Worm (Caenorhabditis elegans): Measurements from ENCODE around the gene Y38E10A.35.
A peak's percentile ranks its signal among the peaks of the same experiment; 100 is the strongest.

Gene Y38E10A.35

ce11 chrII:12580952-12581351, 8.3 kb upstream of the Y38E10A.35 start, which contains the start of gene clec-4:
Gene clec-4, minus strand, starts transcription at chrII:12581113.
- no peak for TF ChIP-seq lin-39 (tag; optimal IDR thresholded peaks at IDR 0.05)
- TF ChIP-seq ceh-8 (GFP tag; optimal IDR thresholded peaks at IDR 0.05) = no peak
- no peak for TF ChIP-seq ceh-88 (GFP tag; IDR thresholded peaks at IDR 0.05)
- TF ChIP-seq blmp-1 (tag; optimal IDR thresholded peaks at IDR 0.05) = no peak
- no peak for TF ChIP-seq xbp-1 (tag; optimal IDR thresholded peaks at IDR 0.05)
- no peak for TF ChIP-seq ztf-4 (tag; optimal IDR thresholded peaks at IDR 0.05)

DNA sequence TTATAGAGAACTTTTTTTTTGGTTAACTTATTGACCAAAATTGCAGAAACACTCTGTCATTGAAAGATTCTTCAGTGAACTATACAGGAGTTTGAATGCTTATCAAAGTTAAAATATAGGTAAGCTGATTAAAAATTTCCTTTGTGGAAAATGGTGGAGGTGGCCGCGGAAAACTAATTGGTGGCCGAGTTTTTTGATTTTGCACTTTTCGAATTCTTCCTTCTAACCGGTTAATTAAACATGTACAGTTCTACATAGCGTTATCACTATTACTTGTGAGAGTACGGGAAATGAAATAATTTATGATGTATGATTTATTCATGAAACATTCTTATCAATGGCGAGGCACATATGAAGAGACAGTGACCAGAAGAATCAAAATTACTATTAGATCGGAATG, 5.1 kb upstream of the Y38E10A.35 start, which contains the start of gene clec-8:
Gene clec-8 (minus strand): TSS at position 308 of the 400 bp plus-strand sequence.
- no peak for TF ChIP-seq jun-1 (tag; optimal IDR thresholded peaks at IDR 0.05)
- peak; percentile 72 for TF ChIP-seq elt-2 (tag; optimal IDR thresholded peaks at IDR 0.05)

- TF ChIP-seq efl-1 (optimal IDR thresholded peaks at IDR 0.05) = no peak
- peak in 1 of 2 experiments; percentile 59 for TF ChIP-seq efl-1 (GFP tag; optimal IDR thresholded peaks at IDR 0.05 in 1 of 2)
- no peak for TF ChIP-seq mep-1 (tag; optimal IDR thresholded peaks at IDR 0.05)
- TF ChIP-seq elt-2 (tag; optimal IDR thresholded peaks at IDR 0.05) = no peak
Observed at ce11 chrII:12574668-12575067, 2.0 kb upstream of the Y38E10A.35 start, which contains the start of gene Y38E10A.3. Gene Y38E10A.3, minus strand, starts transcription at chrII:12574768.

- TF ChIP-seq sup-37 (GFP tag; optimal IDR thresholded peaks at IDR 0.05) = no peak
- TF ChIP-seq rnt-1 (tag; optimal IDR thresholded peaks at IDR 0.05) = no peak
- no peak for TF ChIP-seq lin-14 (GFP tag; optimal IDR thresholded peaks at IDR 0.05)
- no peak for TF ChIP-seq fos-1 (tag; optimal IDR thresholded peaks at IDR 0.05)
- TF ChIP-seq pag-3 (tag; optimal IDR thresholded peaks at IDR 0.05; ENCODE audit: borderline replicate concordance, insufficient read depth) = no peak
- no peak for TF ChIP-seq nhr-28 (tag; optimal IDR thresholded peaks at IDR 0.05)
- TF ChIP-seq nhr-237 (tag; optimal IDR thresholded peaks at IDR 0.05) = no peak
Observed at ce11 chrII:12573541-12573940, 881 bp upstream of the Y38E10A.35 start, which contains the start of gene Y38E10A.2. Gene Y38E10A.2, minus strand, starts transcription at chrII:12573641.

DNA sequence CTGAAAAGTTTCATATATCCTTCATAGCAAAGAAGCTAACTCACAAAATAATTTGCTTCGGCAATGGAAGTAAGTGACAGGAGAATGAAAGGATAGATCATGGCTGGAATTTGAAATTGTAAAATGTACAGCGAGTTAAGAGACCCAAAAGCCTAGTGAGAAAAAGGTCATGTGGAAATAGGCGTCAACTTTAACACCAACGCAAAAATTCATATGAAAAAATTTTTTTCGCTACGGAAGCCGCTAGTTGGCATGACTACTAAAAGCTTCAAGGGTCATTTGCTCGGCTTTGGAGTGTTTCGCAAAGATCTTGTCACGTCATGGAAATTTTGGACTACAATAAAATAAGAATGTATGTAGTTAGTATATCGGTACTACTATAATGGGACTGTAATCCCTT, 2.1 kb downstream of the Y38E10A.35 start, which contains the start of gene Y38E10A.1:
Gene Y38E10A.1 (minus strand): TSS at position 101 of the 400 bp plus-strand sequence.
- TF ChIP-seq nhr-237 (tag; optimal IDR thresholded peaks at IDR 0.05) (no peak), ztf-4 (tag; optimal IDR thresholded peaks at IDR 0.05) (no peak), C16A3.4 (tag; optimal IDR thresholded peaks at IDR 0.05) (no peak), ceh-63 (GFP tag; optimal IDR thresholded peaks at IDR 0.05) (no peak), zip-4 (GFP tag; optimal IDR thresholded peaks at IDR 0.05) (no peak), fos-1 (tag; optimal IDR thresholded peaks at IDR 0.05) (no peak), lsy-2 (tag; optimal IDR thresholded peaks at IDR 0.05) (no peak), ceh-88 (GFP tag; IDR thresholded peaks at IDR 0.05) (no peak)

- TF ChIP-seq nhr-11 (tag; optimal IDR thresholded peaks at IDR 0.05) (no peak), nhr-47 (tag; optimal IDR thresholded peaks at IDR 0.05) (no peak), snu-23 (GFP tag; optimal IDR thresholded peaks at IDR 0.05) (no peak), rnt-1 (tag; optimal IDR thresholded peaks at IDR 0.05) (no peak), ces-1 (GFP tag; optimal IDR thresholded peaks at IDR 0.05) (no peak), hlh-17 (GFP tag; optimal IDR thresholded peaks at IDR 0.05; ENCODE audit: borderline replicate concordance) (no peak), xbp-1 (tag; optimal IDR thresholded peaks at IDR 0.05) (no peak), ztf-11 (tag; optimal IDR thresholded peaks at IDR 0.05) (no peak), nhr-85 (tag) (no peak)
Observed at ce11 chrII:12565851-12566250, 6.8 kb downstream of the Y38E10A.35 start, which contains the start of gene F49C5.7. Gene F49C5.7, plus strand, starts transcription at chrII:12566151.

ce11 chrII:12560210-12560609, 12.4 kb downstream of the Y38E10A.35 start, which contains the start of gene F49C5.12:
Gene F49C5.12, minus strand, starts transcription at chrII:12560310.
- no peak for TF ChIP-seq rnt-1 (tag; optimal IDR thresholded peaks at IDR 0.05)
- no peak for TF ChIP-seq unc-130 (tag; optimal IDR thresholded peaks at IDR 0.05)
- no peak for TF ChIP-seq isw-1 (GFP tag; IDR thresholded peaks at IDR 0.05)
- no peak for TF ChIP-seq grh-1 (GFP tag; IDR thresholded peaks at IDR 0.05)
- TF ChIP-seq lin-13 (GFP tag; optimal IDR thresholded peaks at IDR 0.05) = no peak
- no peak for TF ChIP-seq sptf-1 (tag; optimal IDR thresholded peaks at IDR 0.05)
- no peak for TF ChIP-seq nhr-19 (GFP tag; conservative IDR thresholded peaks at IDR 0.05)
- TF ChIP-seq dsc-1 (tag; optimal IDR thresholded peaks at IDR 0.05) = no peak
- TF ChIP-seq Y116A8C.19 (tag; optimal IDR thresholded peaks at IDR 0.05; ENCODE audit: borderline replicate concordance) = no peak
- TF ChIP-seq jun-1 (tag; optimal IDR thresholded peaks at IDR 0.05) = no peak
- no peak for TF ChIP-seq aly-2 (tag; optimal IDR thresholded peaks at IDR 0.05)
- no peak for TF ChIP-seq nhr-85 (tag)
